Worm (Caenorhabditis elegans): ENCODE measurements around the gene Y113G7A.16.

DNA sequence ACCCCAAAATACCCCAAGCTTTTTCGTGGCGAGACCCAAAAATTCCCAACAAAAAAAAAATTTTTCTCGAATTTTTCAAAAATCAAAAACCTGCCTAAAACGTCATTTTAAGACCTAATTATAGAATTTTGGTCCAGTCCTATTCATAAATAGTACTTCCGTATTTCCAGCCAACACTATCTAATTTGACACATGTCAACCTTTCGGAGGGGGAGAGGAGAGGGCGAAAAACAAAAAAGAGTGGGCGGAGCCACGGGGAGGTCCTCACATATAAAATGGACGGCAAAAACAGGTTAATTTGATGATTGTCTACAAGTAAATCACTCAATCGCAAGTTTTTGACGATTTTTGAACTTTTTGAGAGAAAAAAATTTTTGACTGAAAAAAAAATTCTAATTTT lies at the start of gene Y113G7A.16:
- TF ChIP-seq unc-39 (tag; optimal IDR thresholded peaks at IDR 0.05) = no peak
- no peak for TF ChIP-seq nhr-2 (tag; optimal IDR thresholded peaks at IDR 0.05)
